Worm (Caenorhabditis elegans): Measurements from ENCODE around the gene T02H6.5.

Gene T02H6.5

DNA sequence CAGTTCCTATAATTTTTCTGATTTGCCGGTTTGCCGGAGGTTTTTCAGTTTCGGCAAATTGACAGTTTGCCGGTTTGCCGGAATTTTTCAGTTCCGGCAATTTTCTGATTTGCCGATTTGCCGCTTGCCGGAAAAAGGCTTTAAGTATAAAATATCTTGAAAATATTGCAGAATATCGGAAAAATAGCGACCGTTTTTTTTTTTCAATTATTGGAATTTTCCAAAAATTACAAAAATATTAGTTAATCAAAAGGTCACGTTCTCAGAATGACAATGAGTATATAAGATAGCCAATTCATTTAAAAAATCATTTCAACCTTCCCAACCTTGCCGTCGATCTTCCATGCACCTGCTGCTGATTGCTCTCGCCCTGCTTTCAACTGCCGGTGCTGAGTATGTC, 2.6 kb upstream of the T02H6.5 start, which contains the start of gene T02H6.7:
T02H6.7 (plus strand) TSS at position 301 of the 400 bp plus-strand sequence.
- TF ChIP-seq ceh-16 (tag; optimal IDR thresholded peaks at IDR 0.05): no peak
- TF ChIP-seq nhr-11 (tag; optimal IDR thresholded peaks at IDR 0.05): no peak
- TF ChIP-seq ztf-4 (tag; optimal IDR thresholded peaks at IDR 0.05): no peak
- TF ChIP-seq nhr-12 (tag; optimal IDR thresholded peaks at IDR 0.05): no peak
- TF ChIP-seq unc-39 (tag; optimal IDR thresholded peaks at IDR 0.05): no peak
- TF ChIP-seq dmd-4 (tag; optimal IDR thresholded peaks at IDR 0.05): no peak
- no peak for TF ChIP-seq unc-55 (GFP tag; optimal IDR thresholded peaks at IDR 0.05)
- no peak for TF ChIP-seq nhr-237 (tag; optimal IDR thresholded peaks at IDR 0.05)
- no peak for TF ChIP-seq elt-1 (tag; optimal IDR thresholded peaks at IDR 0.05)
- TF ChIP-seq sma-3 (GFP tag; optimal IDR thresholded peaks at IDR 0.05): no peak
- no peak for TF ChIP-seq sma-9 (GFP tag; optimal IDR thresholded peaks at IDR 0.05)
- no peak for TF ChIP-seq sma-9 (tag; optimal IDR thresholded peaks at IDR 0.05)
- no peak for TF ChIP-seq lin-13 (GFP tag; optimal IDR thresholded peaks at IDR 0.05)
- no peak for TF ChIP-seq unc-62 (GFP tag; optimal IDR thresholded peaks at IDR 0.05)
- TF ChIP-seq peb-1 (tag; optimal IDR thresholded peaks at IDR 0.05): no peak
- no peak for TF ChIP-seq elt-3 (tag; optimal IDR thresholded peaks at IDR 0.05)
- TF ChIP-seq snpc-4 (tag; optimal IDR thresholded peaks at IDR 0.05): no peak
- no peak for TF ChIP-seq gmeb-1 (tag; optimal IDR thresholded peaks at IDR 0.05)
- TF ChIP-seq nhr-21 (tag; optimal IDR thresholded peaks at IDR 0.05): no peak
- TF ChIP-seq egl-27 (tag; optimal IDR thresholded peaks at IDR 0.05): no peak

- TF ChIP-seq ztf-11 (tag; optimal IDR thresholded peaks at IDR 0.05): no peak
- no peak for TF ChIP-seq ztf-1 (GFP tag; conservative IDR thresholded peaks at IDR 0.05)
- no peak for TF ChIP-seq skn-1 (tag; optimal IDR thresholded peaks at IDR 0.05)
- no peak for TF ChIP-seq sma-3 (GFP tag; optimal IDR thresholded peaks at IDR 0.05)
- TF ChIP-seq crh-2 (tag; optimal IDR thresholded peaks at IDR 0.05): no peak
Observed at ce11 chrII:683467-683866, 1.4 kb upstream of the T02H6.5 start, which contains the start of gene T02H6.6. T02H6.6 (plus strand) TSS chrII:683767.

ce11 chrII:689749-690148, 4.8 kb downstream of the T02H6.5 start, which contains the start of gene T02H6.4:
T02H6.4 (plus strand) TSS chrII:690049.
- no peak for TF ChIP-seq peb-1 (tag; optimal IDR thresholded peaks at IDR 0.05)
- TF ChIP-seq blmp-1 (tag; optimal IDR thresholded peaks at IDR 0.05; ENCODE audit: insufficient read depth): no peak
- no peak for TF ChIP-seq mbf-1 (tag; optimal IDR thresholded peaks at IDR 0.05)
- TF ChIP-seq egl-27 (tag; optimal IDR thresholded peaks at IDR 0.05): no peak
- TF ChIP-seq skn-1 (tag; optimal IDR thresholded peaks at IDR 0.05): no peak
- TF ChIP-seq nhr-6 (tag; optimal IDR thresholded peaks at IDR 0.05): no peak
- no peak for TF ChIP-seq unc-62 (GFP tag; optimal IDR thresholded peaks at IDR 0.05)
- no peak for TF ChIP-seq lin-39 (tag; optimal IDR thresholded peaks at IDR 0.05)

DNA sequence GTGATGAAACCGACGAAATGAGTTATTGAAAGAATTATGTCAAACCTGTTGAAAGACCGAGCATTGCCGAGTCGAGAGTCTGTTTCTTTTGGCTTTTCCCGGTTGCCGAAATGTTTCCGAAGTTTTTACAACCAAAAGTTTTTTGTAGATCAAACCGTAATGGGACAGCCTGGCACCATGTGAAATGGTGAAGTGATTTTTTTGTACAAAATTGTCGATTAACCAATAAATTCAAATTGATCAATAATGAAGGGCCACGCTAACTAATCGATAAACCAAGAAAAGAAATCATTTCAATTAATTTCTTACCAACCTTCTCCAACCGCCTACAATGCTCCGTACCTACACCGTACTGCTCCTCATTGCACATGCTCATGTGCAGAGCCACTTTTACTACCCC, 6.6 kb downstream of the T02H6.5 start, which contains the start of gene T02H6.3:
T02H6.3 (plus strand) TSS at position 301 of the 400 bp plus-strand sequence.
- TF ChIP-seq mdl-1 (tag; optimal IDR thresholded peaks at IDR 0.05): no peak
- no peak for TF ChIP-seq F13H6.1 (tag; optimal IDR thresholded peaks at IDR 0.05)
- TF ChIP-seq nhr-10 (tag; optimal IDR thresholded peaks at IDR 0.05): no peak
- TF ChIP-seq nhr-237 (tag; optimal IDR thresholded peaks at IDR 0.05): no peak
- TF ChIP-seq snpc-4 (tag; optimal IDR thresholded peaks at IDR 0.05): no peak

DNA sequence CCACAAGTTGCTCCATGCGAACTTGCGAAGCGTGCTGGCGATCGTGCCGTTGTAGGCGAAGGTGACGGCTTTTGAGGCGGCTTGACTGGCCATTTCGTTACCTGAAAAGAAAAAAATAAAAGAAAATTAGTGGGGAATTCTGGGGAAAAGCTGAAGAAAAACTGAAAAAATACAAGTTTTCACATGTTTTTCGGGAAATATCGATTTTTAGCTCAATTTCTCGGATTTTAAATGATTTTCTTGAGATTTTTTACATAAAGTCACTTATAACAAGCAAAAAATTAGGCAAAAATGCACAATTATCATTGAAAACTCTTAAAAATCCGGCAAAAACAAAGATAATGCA, 16.1 kb downstream of the T02H6.5 start, which contains the start of gene T02H6.11:
T02H6.11 (minus strand) TSS at position 101 of the 346 bp plus-strand sequence.
- no peak for TF ChIP-seq sma-9 (GFP tag; optimal IDR thresholded peaks at IDR 0.05)
- TF ChIP-seq sma-9 (tag; optimal IDR thresholded peaks at IDR 0.05): no peak
- TF ChIP-seq mab-5 (tag; optimal IDR thresholded peaks at IDR 0.05): no peak
- TF ChIP-seq mdl-1 (tag; optimal IDR thresholded peaks at IDR 0.05): no peak
- no peak for TF ChIP-seq lin-13 (GFP tag; optimal IDR thresholded peaks at IDR 0.05)
- TF ChIP-seq unc-62 (GFP tag; optimal IDR thresholded peaks at IDR 0.05): no peak
- no peak for TF ChIP-seq ztf-1 (GFP tag; conservative IDR thresholded peaks at IDR 0.05)
- no peak for TF ChIP-seq nhr-10 (tag; optimal IDR thresholded peaks at IDR 0.05)

DNA sequence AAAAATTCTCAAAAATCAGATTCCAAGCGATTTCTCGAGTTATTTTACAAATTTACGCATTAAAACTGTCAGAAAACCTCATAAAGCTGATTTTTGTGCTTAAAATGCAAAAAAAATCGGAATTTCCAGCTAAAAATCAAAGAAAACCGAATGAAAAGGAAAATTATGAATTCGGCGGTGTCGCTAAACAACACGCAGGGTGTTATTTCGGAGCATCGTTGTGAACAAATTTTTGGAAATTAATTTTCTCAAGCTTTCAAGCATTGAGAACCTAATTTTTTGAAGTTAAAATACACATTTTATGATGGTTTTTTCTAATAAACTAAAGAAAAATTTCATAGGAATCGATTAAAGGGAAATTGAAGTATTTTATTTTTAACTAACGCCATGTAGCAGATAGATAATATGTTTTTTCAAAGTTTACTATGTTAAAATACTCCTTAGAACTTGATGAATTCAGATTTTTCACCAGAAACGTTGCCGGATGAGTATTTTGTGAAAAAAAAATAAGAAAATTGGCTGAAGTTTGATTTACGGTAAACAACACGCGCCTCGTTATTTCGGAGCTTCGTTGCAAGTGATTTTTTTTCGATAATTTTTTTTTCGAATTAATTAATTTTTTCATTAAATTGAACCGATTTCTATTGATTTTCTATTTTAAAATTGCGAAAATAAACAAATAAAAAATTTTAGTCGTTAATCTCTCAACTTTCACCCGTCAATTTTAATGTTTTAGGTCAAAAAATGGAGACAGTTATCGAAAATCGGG, 16.6 kb downstream of the T02H6.5 start, which contains the start of gene thoc-1:
thoc-1 (plus strand) TSS at position 737 of the 769 bp plus-strand sequence.
- peak in 1 of 2 experiments; percentile 16 for TF ChIP-seq lsy-2 (tag; optimal IDR thresholded peaks at IDR 0.05)
- no peak for TF ChIP-seq elt-3 (tag; optimal IDR thresholded peaks at IDR 0.05)

Data from whole organism, L2 larva.